Fruit fly (Drosophila melanogaster) whole organism, embryonic: ENCODE data around the gene CG15629.
A peak's percentile ranks its signal among the peaks of the same experiment; 100 is the strongest.

Source experiments
- Atf-2 ChIP-seq: fragments of 200-800 bp; sonication (Bioruptor generic); optimal IDR thresholded peaks from 2 replicates; lab custom pipeline; 2016; ENCODE audit warnings: missing biosample characterization, missing genetic modification characterization
- Atf6 ChIP-seq: fragments of 200-800 bp; sonication (Bioruptor generic); IDR thresholded peaks from 2 replicates; pipeline ENCODE4 v1.3.6; 2022; ENCODE audit warnings: missing biosample characterization, missing genetic modification characterization
- BtbVII ChIP-seq: fragments of 200-800 bp; sonication (Bioruptor generic); optimal IDR thresholded peaks from 3 replicates; lab custom pipeline; 2017; ENCODE audit warnings: missing biosample characterization, mild to moderate bottlenecking, missing genetic modification characterization
- CG10274 ChIP-seq: fragments of 200-800 bp; sonication (Bioruptor generic); optimal IDR thresholded peaks from 3 replicates; lab custom pipeline; 2017; ENCODE audit warnings: missing biosample characterization, mild to moderate bottlenecking, missing genetic modification characterization
- CG11398 ChIP-seq: fragments of 200-800 bp; sonication (Bioruptor generic); optimal IDR thresholded peaks from 2 replicates; lab custom pipeline; 2016; ENCODE audit warnings: missing biosample characterization, missing genetic modification characterization
- CG11560 ChIP-seq: fragments of 200-800 bp; sonication (Bioruptor generic); IDR thresholded peaks from 3 replicates; pipeline ENCODE4 v1.3.6; 2022; ENCODE audit warnings: missing biosample characterization, missing genetic modification characterization
- CG12391 ChIP-seq: fragments of 200-800 bp; sonication (Bioruptor generic); optimal IDR thresholded peaks from 3 replicates; lab custom pipeline; 2018; ENCODE audit warnings: missing biosample characterization, mild to moderate bottlenecking, missing genetic modification characterization, moderate library complexity
- CG31365 ChIP-seq: fragments of 200-800 bp; sonication (Bioruptor generic); optimal IDR thresholded peaks from 2 replicates; lab custom pipeline; 2018; ENCODE audit warnings: missing biosample characterization, mild to moderate bottlenecking, missing genetic modification characterization
- CG32767 ChIP-seq: fragments of 200-800 bp; sonication (Bioruptor generic); IDR thresholded peaks from 2 replicates; pipeline ENCODE4 v1.3.6; 2022; ENCODE audit warnings: missing biosample characterization, missing genetic modification characterization
- CG33213 ChIP-seq: fragments of 200-800 bp; sonication (Bioruptor generic); optimal IDR thresholded peaks from 3 replicates; lab custom pipeline; 2016; ENCODE audit warnings: missing biosample characterization, missing genetic modification characterization
- CG43689 ChIP-seq: fragments of 200-800 bp; sonication (Bioruptor generic); IDR thresholded peaks from 2 replicates; pipeline ENCODE4 v1.3.6; 2022; ENCODE audit warnings: missing biosample characterization, missing genetic modification characterization
- CG4707 ChIP-seq: fragments of 200-800 bp; sonication (Bioruptor generic); optimal IDR thresholded peaks from 2 replicates; lab custom pipeline; 2018; ENCODE audit warnings: missing biosample characterization, mild to moderate bottlenecking, missing genetic modification characterization, moderate library complexity
- CG5180 ChIP-seq: fragments of 200-800 bp; sonication (Bioruptor generic); optimal IDR thresholded peaks from 3 replicates; lab custom pipeline; 2017; ENCODE audit warnings: missing biosample characterization, missing genetic modification characterization, mild to moderate bottlenecking, moderate library complexity, missing genetic modification reagents
- CG7357 ChIP-seq: fragments of 200-800 bp; sonication (Bioruptor generic); IDR thresholded peaks from 3 replicates; pipeline ENCODE4 v1.3.6; 2022; ENCODE audit warnings: missing biosample characterization, missing genetic modification characterization
- CG7372 ChIP-seq: fragments of 200-800 bp; sonication (Bioruptor generic); IDR thresholded peaks from 2 replicates; pipeline ENCODE4 v1.3.6; 2022; ENCODE audit warnings: missing biosample characterization, missing genetic modification characterization
- CG7928 ChIP-seq: fragments of 200-800 bp; sonication (Bioruptor generic); optimal IDR thresholded peaks from 2 replicates; lab custom pipeline; 2017; ENCODE audit warnings: missing biosample characterization, mild to moderate bottlenecking, missing genetic modification characterization
- CG7963 ChIP-seq: fragments of 200-800 bp; sonication (Bioruptor generic); IDR thresholded peaks from 3 replicates; pipeline ENCODE4 v1.3.6; 2022; ENCODE audit warnings: missing biosample characterization, missing genetic modification characterization; ENCODE audit not compliant: partially characterized antibody
- CG8924 ChIP-seq: fragments of 200-800 bp; optimal IDR thresholded peaks from 3 replicates; lab custom pipeline; 2019; ENCODE audit warnings: missing biosample characterization, mild to moderate bottlenecking, missing genetic modification characterization, moderate library complexity
- CG9727 ChIP-seq: fragments of 200-800 bp; sonication (Bioruptor generic); optimal IDR thresholded peaks from 3 replicates; lab custom pipeline; 2017; ENCODE audit warnings: missing biosample characterization, mild to moderate bottlenecking, missing genetic modification characterization
- Dfd ChIP-seq, 2 experiments: fragments of >200 bp; optimal IDR thresholded peaks; 2 replicates each; lab custom pipeline; 2017; ENCODE audit warnings: missing biosample characterization in 2 of 2, missing genetic modification characterization in 2 of 2
- Ets65A ChIP-seq: fragments of 200-800 bp; sonication (Bioruptor generic); peaks from one replicate; lab custom pipeline; 2016; ENCODE audit warnings: missing biosample characterization, missing genetic modification characterization
- Hand ChIP-seq: fragments of 200-800 bp; sonication (Bioruptor generic); optimal IDR thresholded peaks from 2 replicates; lab custom pipeline; 2017; ENCODE audit warnings: mild to moderate bottlenecking, missing biosample characterization, missing genetic modification reagents, missing genetic modification characterization
- Myb ChIP-seq: fragments of 200-800 bp; sonication (Bioruptor generic); optimal IDR thresholded peaks from 2 replicates; lab custom pipeline; 2016; ENCODE audit warnings: missing biosample characterization, missing genetic modification characterization
- NK7.1 ChIP-seq: fragments of 200-800 bp; sonication (Bioruptor generic); optimal IDR thresholded peaks from 3 replicates; lab custom pipeline; 2016; ENCODE audit warnings: missing biosample characterization, missing genetic modification characterization
- Oli ChIP-seq: fragments of 200-800 bp; sonication (Bioruptor generic); optimal IDR thresholded peaks from 2 replicates; lab custom pipeline; 2018; ENCODE audit warnings: missing biosample characterization, mild to moderate bottlenecking, missing genetic modification characterization, moderate library complexity
- Tbp ChIP-seq: fragments of >200 bp; optimal IDR thresholded peaks from 2 replicates; lab custom pipeline; 2018; ENCODE audit warnings: missing biosample characterization, missing genetic modification characterization
- Xrp1 ChIP-seq: fragments of 200-800 bp; sonication (Bioruptor generic); IDR thresholded peaks from 2 replicates; pipeline ENCODE4 v1.3.6; 2022; ENCODE audit warnings: missing biosample characterization, missing genetic modification characterization
- YL-1 ChIP-seq: fragments of 200-800 bp; sonication (Bioruptor generic); optimal IDR thresholded peaks from 3 replicates; lab custom pipeline; 2017; ENCODE audit warnings: missing biosample characterization, mild to moderate bottlenecking, missing genetic modification characterization
- crp ChIP-seq, 2 experiments: fragments of 200-800 bp; sonication (Bioruptor generic); optimal IDR thresholded peaks; 2 replicates in 1 of 2; 3 replicates in 1 of 2; lab custom pipeline; 2017; ENCODE audit warnings: missing biosample characterization in 2 of 2, missing genetic modification characterization in 2 of 2, mild to moderate bottlenecking in 1 of 2, moderate library complexity in 1 of 2
- dysf ChIP-seq: fragments of 200-800 bp; sonication (Bioruptor generic); IDR thresholded peaks from 3 replicates; pipeline ENCODE4 v1.3.6; 2022; ENCODE audit warnings: missing biosample characterization, missing genetic modification characterization
- en ChIP-seq: fragments of 200-800 bp; sonication (Bioruptor generic); optimal IDR thresholded peaks from 2 replicates; lab custom pipeline; 2016; ENCODE audit warnings: missing biosample characterization, missing genetic modification characterization
- grn ChIP-seq: fragments of 200-800 bp; sonication (Bioruptor generic); optimal IDR thresholded peaks from 3 replicates; lab custom pipeline; 2017; ENCODE audit warnings: missing biosample characterization, missing genetic modification characterization
- gsb-n ChIP-seq: fragments of 200-800 bp; sonication (Bioruptor generic); optimal IDR thresholded peaks from 3 replicates; lab custom pipeline; 2018; ENCODE audit warnings: missing biosample characterization, mild to moderate bottlenecking, missing genetic modification characterization
- insv ChIP-seq, 2 experiments: fragments of 200-800 bp; sonication (Bioruptor generic); optimal IDR thresholded peaks; 3 replicates each; lab custom pipeline; 2016 to 2018; ENCODE audit warnings: missing biosample characterization in 2 of 2, missing genetic modification characterization in 2 of 2
- jing ChIP-seq: fragments of 200-800 bp; sonication (Bioruptor generic); optimal IDR thresholded peaks from 2 replicates; lab custom pipeline; 2018; ENCODE audit warnings: missing biosample characterization, mild to moderate bottlenecking, missing genetic modification characterization
- nom ChIP-seq: fragments of 200-800 bp; sonication (Bioruptor generic); optimal IDR thresholded peaks from 2 replicates; lab custom pipeline; 2017; ENCODE audit warnings: missing biosample characterization, missing genetic modification characterization, mild to moderate bottlenecking, moderate library complexity, missing genetic modification reagents
- pb ChIP-seq: fragments of 200-800 bp; sonication (Bioruptor generic); optimal IDR thresholded peaks from 3 replicates; lab custom pipeline; 2016; ENCODE audit warnings: missing biosample characterization, missing genetic modification characterization
- ranshi ChIP-seq: fragments of 200-800 bp; sonication (Bioruptor generic); IDR thresholded peaks from 2 replicates; pipeline ENCODE4 v1.3.6; 2022; ENCODE audit warnings: missing biosample characterization, missing genetic modification characterization
- sisA ChIP-seq: fragments of 200-800 bp; sonication (Bioruptor generic); IDR thresholded peaks from 2 replicates; pipeline ENCODE4 v1.3.6; 2022; ENCODE audit warnings: missing biosample characterization, missing genetic modification characterization
- slp2 ChIP-seq: fragments of 200-800 bp; sonication (Bioruptor generic); optimal IDR thresholded peaks from 2 replicates; lab custom pipeline; 2016; ENCODE audit warnings: missing biosample characterization, missing genetic modification characterization
- tgo ChIP-seq: fragments of 200-800 bp; sonication (Bioruptor generic); IDR thresholded peaks from 3 replicates; pipeline ENCODE4 v1.3.6; 2022; ENCODE audit warnings: missing biosample characterization, missing genetic modification characterization
- tna ChIP-seq: fragments of 200-800 bp; sonication (Bioruptor generic); IDR thresholded peaks from 2 replicates; pipeline ENCODE4 v1.3.6; 2022; ENCODE audit warnings: missing biosample characterization, missing genetic modification characterization; ENCODE audit not compliant: partially characterized antibody
- usp ChIP-seq: fragments of >200 bp; optimal IDR thresholded peaks from 2 replicates; lab custom pipeline; 2017; ENCODE audit warnings: missing biosample characterization, missing genetic modification characterization
- vvl ChIP-seq: fragments of 200-800 bp; sonication (Bioruptor generic); IDR thresholded peaks from 2 replicates; pipeline ENCODE4 v1.3.6; 2022; ENCODE audit warnings: missing biosample characterization, missing genetic modification characterization
- z ChIP-seq: fragments of 200-800 bp; sonication (Bioruptor generic); IDR thresholded peaks from 3 replicates; pipeline ENCODE4 v1.3.6; 2022; ENCODE audit warnings: missing biosample characterization, missing genetic modification characterization

The CG15629 gene

dm6 chr2L:4861503-4861902 is 48.7 kb downstream of the CG15629 start (continued):
- peak; percentile 6 for TF ChIP-seq Oli (tag; lab: Kevin White, UChicago)
- no peak for TF ChIP-seq z (GFP tag; lab: Robert Waterston, UW)
- TF ChIP-seq CG12391 (tag; lab: Kevin White, UChicago), result peak; percentile 2
- TF ChIP-seq CG31365 (tag; lab: Kevin White, UChicago), result no peak
- 0 out of 3 replicates have a peak, but pooled peaks have one; percentile 50 for TF ChIP-seq CG7357
- TF ChIP-seq YL-1, result no peak
- TF ChIP-seq Hand (GFP tag; lab: Kevin White, UChicago), result no peak
- no peak for TF ChIP-seq Myb (GFP tag; lab: Kevin White, UChicago)
- no peak for TF ChIP-seq NK7.1
- no peak for TF ChIP-seq CG11560 (tag; lab: Robert Waterston, UW)
- no peak for TF ChIP-seq CG8924
- TF ChIP-seq slp2, result no peak
- TF ChIP-seq Atf6 (GFP tag; lab: Robert Waterston, UW), result 0 out of 2 replicates have a peak, but pooled peaks have one; percentile 33
- no peak for TF ChIP-seq grn (GFP tag; lab: Kevin White, UChicago)
- no peak for TF ChIP-seq CG5180
- TF ChIP-seq tna (GFP tag; lab: Robert Waterston, UW), result no peak
- no peak for TF ChIP-seq usp
- no peak for TF ChIP-seq pb
- TF ChIP-seq gsb-n (tag; lab: Kevin White, UChicago), result no peak
- TF ChIP-seq tgo (GFP tag; lab: Robert Waterston, UW), result peak; percentile 23; the same call in 1 of the 3 replicates
- no peak; the same call in 1 of the 2 replicates for TF ChIP-seq vvl (GFP tag; lab: Robert Waterston, UW)
- TF ChIP-seq en (GFP tag; lab: Kevin White, UChicago), result no peak
- TF ChIP-seq Xrp1, result peak; percentile 66
- TF ChIP-seq jing, result no peak
- TF ChIP-seq dysf, result peak; percentile 46; the same call in 1 of the 3 replicates
- no peak for TF ChIP-seq CG33213 (GFP tag; lab: Kevin White, UChicago)
- no peak for TF ChIP-seq crp (GFP tag; optimal IDR thresholded peaks at IDR 0.05; lab: Kevin White, UChicago)
- TF ChIP-seq insv (GFP tag; optimal IDR thresholded peaks at IDR 0.05; lab: Kevin White, UChicago), result no peak
- TF ChIP-seq BtbVII (GFP tag; lab: Kevin White, UChicago), result peak; percentile 15
- TF ChIP-seq CG7372 (GFP tag; lab: Robert Waterston, UW), result peak; percentile 51
- TF ChIP-seq Tbp (GFP tag; lab: Kevin White, UChicago), result no peak
- no peak for TF ChIP-seq CG11398
- TF ChIP-seq CG4707, result no peak
- no peak for TF ChIP-seq Atf-2 (GFP tag; lab: Kevin White, UChicago)
- no peak for TF ChIP-seq nom (GFP tag; lab: Kevin White, UChicago)
- peak; percentile 17; the same call in 1 of the 2 replicates for TF ChIP-seq ranshi (GFP tag; lab: Robert Waterston, UW)
- TF ChIP-seq CG7963, result no peak
- no peak for TF ChIP-seq CG10274 (GFP tag; lab: Kevin White, UChicago)
- peak; percentile 58 for TF ChIP-seq sisA (GFP tag; lab: Robert Waterston, UW)
- TF ChIP-seq CG9727 (GFP tag; lab: Kevin White, UChicago), result peak; percentile 4
- no peak for TF ChIP-seq CG7928 (GFP tag; lab: Kevin White, UChicago)
- no peak for TF ChIP-seq CG32767 (GFP tag; lab: Robert Waterston, UW)

dm6 chr2L:4865400-4865799 is 52.6 kb downstream of the CG15629 start:
- TF ChIP-seq Ets65A (GFP tag; lab: Kevin White, UChicago) (peak; percentile 20), Dfd (GFP tag; optimal IDR thresholded peaks at IDR 0.05; lab: Kevin White, UChicago) (peak in 1 of 2 experiments; percentile 55), CG43689 (GFP tag; lab: Robert Waterston, UW) (no peak)
